Worm (Caenorhabditis elegans) whole organism, L3 larva: ENCODE results near the gene C16C8.18.

Experiments
- R02D3.7 ChIP-seq: fragments of 150-350 bp; optimal IDR thresholded peaks from 2 replicates; lab custom pipeline; 2014; ENCODE audit warnings: missing biosample characterization, missing genetic modification characterization
- ZK546.5 ChIP-seq: sonication (generic microtip); optimal IDR thresholded peaks from 2 replicates; lab custom pipeline; 2017; ENCODE audit warnings: missing biosample characterization, missing genetic modification characterization
- aly-2 ChIP-seq: fragments of 150-350 bp; optimal IDR thresholded peaks from 2 replicates; lab custom pipeline; 2014; ENCODE audit warnings: missing biosample characterization, missing genetic modification characterization
- ceh-28 ChIP-seq: fragments of 150-350 bp; optimal IDR thresholded peaks from 2 replicates; lab custom pipeline; 2014; ENCODE audit warnings: missing biosample characterization, missing genetic modification reagents, missing genetic modification characterization
- ceh-82 ChIP-seq: fragments of 150-350 bp; optimal IDR thresholded peaks from 2 replicates; lab custom pipeline; 2014; ENCODE audit warnings: missing biosample characterization, missing genetic modification characterization
- ceh-9 ChIP-seq: sonication (generic microtip); optimal IDR thresholded peaks from 2 replicates; lab custom pipeline; 2018; ENCODE audit warnings: missing biosample characterization, missing genetic modification characterization
- daf-12 ChIP-seq: fragments of 150-350 bp; optimal IDR thresholded peaks from 2 replicates; lab custom pipeline; 2014; ENCODE audit warnings: missing biosample characterization, missing genetic modification reagents, missing genetic modification characterization
- egl-5 ChIP-seq: fragments of 150-350 bp; optimal IDR thresholded peaks from 2 replicates; lab custom pipeline; 2017; ENCODE audit warnings: missing biosample characterization, missing genetic modification reagents, missing genetic modification characterization, inconsistent platforms
- elt-1 ChIP-seq: fragments of 150-350 bp; optimal IDR thresholded peaks from 2 replicates; lab custom pipeline; 2014; ENCODE audit warnings: missing biosample characterization, missing genetic modification characterization
- elt-2 ChIP-seq: sonication (generic microtip); optimal IDR thresholded peaks from 2 replicates; lab custom pipeline; 2016; ENCODE audit warnings: missing genetic modification reagents, mild to moderate bottlenecking, missing genetic modification characterization, missing compliant biosample characterization
- elt-3 ChIP-seq, 3 experiments: fragments of 150-350 bp in 1 of 3; sonication (generic microtip) in 2 of 3; optimal IDR thresholded peaks; 2 replicates in 2 of 3; 4 replicates in 1 of 3; lab custom pipeline; 2014 to 2017; ENCODE audit warnings: missing biosample characterization in 3 of 3, missing genetic modification characterization in 3 of 3
- fkh-10 ChIP-seq: sonication (generic microtip); optimal IDR thresholded peaks from 2 replicates; lab custom pipeline; 2017; ENCODE audit warnings: missing biosample characterization, missing genetic modification reagents, missing genetic modification characterization
- fkh-2 ChIP-seq: fragments of 150-350 bp; optimal IDR thresholded peaks from 2 replicates; lab custom pipeline; 2014; ENCODE audit warnings: missing biosample characterization, missing genetic modification reagents, missing genetic modification characterization
- jun-1 ChIP-seq: fragments of 150-350 bp; optimal IDR thresholded peaks from 2 replicates; lab custom pipeline; 2014; ENCODE audit warnings: missing biosample characterization, missing genetic modification reagents, missing genetic modification characterization
- lin-15B ChIP-seq: fragments of 150-350 bp; optimal IDR thresholded peaks from 2 replicates; lab custom pipeline; 2014; ENCODE audit warnings: missing biosample characterization, missing genetic modification characterization
- mdl-1 ChIP-seq: fragments of 150-350 bp; optimal IDR thresholded peaks from 2 replicates; lab custom pipeline; 2014; ENCODE audit warnings: missing biosample characterization, missing genetic modification characterization
- mml-1 ChIP-seq: fragments of 150-350 bp; sonication (generic microtip); optimal IDR thresholded peaks from 3 replicates; lab custom pipeline; 2014; ENCODE audit warnings: missing biosample characterization, missing genetic modification characterization
- nfya-1 ChIP-seq: sonication (generic microtip); optimal IDR thresholded peaks from 2 replicates; lab custom pipeline; 2017; ENCODE audit warnings: missing genetic modification characterization, mild to moderate bottlenecking, missing compliant biosample characterization, antibody characterized with exemption, moderate library complexity; ENCODE audit not compliant: insufficient read depth
- nhr-11 ChIP-seq: fragments of 150-350 bp; optimal IDR thresholded peaks from 2 replicates; lab custom pipeline; 2014; ENCODE audit warnings: missing biosample characterization, missing genetic modification characterization
- nhr-12 ChIP-seq: fragments of 150-350 bp; optimal IDR thresholded peaks from 2 replicates; lab custom pipeline; 2014; ENCODE audit warnings: missing biosample characterization, missing genetic modification characterization
- nhr-237 ChIP-seq: fragments of 150-350 bp; optimal IDR thresholded peaks from 2 replicates; lab custom pipeline; 2014; ENCODE audit warnings: missing biosample characterization, missing genetic modification characterization
- nhr-25 ChIP-seq: sonication (generic microtip); optimal IDR thresholded peaks from 2 replicates; lab custom pipeline; 2017; ENCODE audit warnings: missing biosample characterization, missing genetic modification characterization
- nhr-28 ChIP-seq: fragments of 150-350 bp; optimal IDR thresholded peaks from 2 replicates; lab custom pipeline; 2014; ENCODE audit warnings: missing biosample characterization, missing genetic modification characterization
- nhr-43 ChIP-seq: sonication (generic microtip); optimal IDR thresholded peaks from 2 replicates; lab custom pipeline; 2016; ENCODE audit warnings: mild to moderate bottlenecking, missing genetic modification characterization, missing compliant biosample characterization; ENCODE audit not compliant: poor library complexity, severe bottlenecking
- nhr-67 ChIP-seq: fragments of 150-350 bp; optimal IDR thresholded peaks from 2 replicates; lab custom pipeline; 2014; ENCODE audit warnings: missing biosample characterization, missing genetic modification characterization
- nhr-76 ChIP-seq: fragments of 150-350 bp; sonication (generic microtip); optimal IDR thresholded peaks from 5 replicates; lab custom pipeline; 2014; ENCODE audit warnings: missing biosample characterization, missing genetic modification characterization
- nhr-77 ChIP-seq: fragments of 150-350 bp; optimal IDR thresholded peaks from 2 replicates; lab custom pipeline; 2014; ENCODE audit warnings: missing biosample characterization, missing genetic modification characterization
- pha-4 ChIP-seq: fragments of 150-350 bp; optimal IDR thresholded peaks from 2 replicates; lab custom pipeline; 2014; ENCODE audit warnings: missing biosample characterization, missing genetic modification reagents, missing genetic modification characterization
- pqm-1 ChIP-seq: fragments of 150-350 bp; optimal IDR thresholded peaks from 2 replicates; lab custom pipeline; 2017; ENCODE audit warnings: missing biosample characterization, missing genetic modification characterization, inconsistent platforms
- sea-2 ChIP-seq: fragments of 150-350 bp; sonication (generic microtip); optimal IDR thresholded peaks from 4 replicates; lab custom pipeline; 2014; ENCODE audit warnings: missing biosample characterization, missing genetic modification reagents, missing genetic modification characterization
- skn-1 ChIP-seq: fragments of 150-350 bp; optimal IDR thresholded peaks from 2 replicates; lab custom pipeline; 2014; ENCODE audit warnings: missing biosample characterization, missing genetic modification characterization
- snpc-4 ChIP-seq: fragments of 150-350 bp; optimal IDR thresholded peaks from 2 replicates; lab custom pipeline; 2014; ENCODE audit warnings: missing biosample characterization, missing genetic modification characterization
- tbx-2 ChIP-seq: sonication (generic microtip); optimal IDR thresholded peaks from 2 replicates; lab custom pipeline; 2016; ENCODE audit warnings: mild to moderate bottlenecking, missing genetic modification characterization, missing compliant biosample characterization
- unc-39 ChIP-seq: sonication (generic microtip); optimal IDR thresholded peaks from 4 replicates; lab custom pipeline; 2017; ENCODE audit warnings: missing biosample characterization, missing genetic modification characterization
- unc-62 ChIP-seq: fragments of 150-350 bp; sonication (generic microtip); optimal IDR thresholded peaks from 4 replicates; lab custom pipeline; 2014; ENCODE audit warnings: missing biosample characterization, missing genetic modification reagents, missing genetic modification characterization
- zag-1 ChIP-seq: fragments of 150-350 bp; optimal IDR thresholded peaks from 2 replicates; lab custom pipeline; 2014; ENCODE audit warnings: missing biosample characterization, missing genetic modification characterization
- ztf-11 ChIP-seq: fragments of 150-350 bp; optimal IDR thresholded peaks from 2 replicates; lab custom pipeline; 2014; ENCODE audit warnings: missing biosample characterization, missing genetic modification characterization
- ztf-4 ChIP-seq: fragments of 150-350 bp; optimal IDR thresholded peaks from 2 replicates; lab custom pipeline; 2014; ENCODE audit warnings: missing biosample characterization, missing genetic modification characterization

Gene C16C8.18

DNA sequence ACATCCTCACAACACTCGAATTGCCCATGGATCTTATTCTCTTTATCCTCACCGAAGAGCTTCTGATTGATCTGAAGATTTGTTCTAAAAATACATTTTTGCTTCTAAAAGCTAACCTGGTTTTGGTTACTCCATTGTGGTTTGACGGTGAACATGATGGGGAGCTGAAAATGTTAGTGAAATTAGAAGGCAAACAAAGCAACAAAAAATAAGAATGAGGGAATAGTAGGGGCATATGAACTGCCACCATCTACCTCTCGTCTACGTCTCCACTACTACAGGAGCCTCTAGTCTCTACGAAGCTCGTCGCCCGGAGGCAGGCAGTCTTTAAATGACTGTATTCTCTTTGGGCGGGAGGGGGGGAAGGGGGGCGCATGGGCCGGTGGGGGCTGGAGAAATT lies 43.8 kb upstream of the C16C8.18 start, which contains the start of gene T06D4.2:
TSS of gene T06D4.2 (minus strand) at position 170 of the 400 bp plus-strand sequence.
- TF ChIP-seq nhr-67 (tag; lab: Kevin White, UChicago): no peak
- TF ChIP-seq nhr-12 (tag; lab: Kevin White, UChicago): no peak
- no peak for TF ChIP-seq jun-1
- TF ChIP-seq R02D3.7 (tag; lab: Kevin White, UChicago): no peak
- no peak for TF ChIP-seq nhr-25 (tag; lab: Kevin White, UChicago)
- TF ChIP-seq lin-15B: no peak
- TF ChIP-seq sea-2: no peak
- no peak for TF ChIP-seq fkh-10 (GFP tag; lab: Kevin White, UChicago)
- TF ChIP-seq elt-3 (tag; optimal IDR thresholded peaks at IDR 0.05; lab: Kevin White, UChicago): no peak
- no peak for TF ChIP-seq nhr-28 (tag; lab: Kevin White, UChicago)
- no peak for TF ChIP-seq mml-1 (tag; lab: Kevin White, UChicago)
- no peak for TF ChIP-seq zag-1 (tag; lab: Kevin White, UChicago)
- TF ChIP-seq ceh-82 (tag; lab: Kevin White, UChicago): no peak
- no peak for TF ChIP-seq unc-62
- TF ChIP-seq aly-2 (tag; lab: Kevin White, UChicago): no peak
- no peak for TF ChIP-seq tbx-2 (tag; lab: Kevin White, UChicago)

DNA sequence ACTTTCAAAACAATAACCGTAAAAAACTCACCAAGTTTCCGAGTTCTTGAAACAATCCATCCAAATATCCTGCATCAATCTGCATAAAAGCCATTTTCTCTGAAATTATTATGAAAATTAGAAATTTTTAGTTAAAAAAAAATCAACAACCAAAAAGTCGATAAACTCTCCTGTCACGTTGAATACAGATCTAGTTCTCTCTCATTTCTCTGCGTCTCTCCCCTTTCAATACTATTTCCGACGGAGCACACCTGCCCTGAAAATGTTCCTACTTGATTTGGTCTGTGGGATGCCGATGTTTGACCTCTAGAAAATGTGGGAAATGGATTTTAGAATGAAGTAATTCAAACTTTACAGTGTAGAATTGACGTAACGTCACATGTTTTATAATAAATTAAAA lies 42.0 kb upstream of the C16C8.18 start, which contains the start of gene T06D4.6:
TSS of gene T06D4.6 (minus strand) at position 101 of the 400 bp plus-strand sequence.
- no peak for TF ChIP-seq unc-62
- TF ChIP-seq egl-5 (tag; lab: Kevin White, UChicago): no peak
- TF ChIP-seq elt-1 (tag; lab: Kevin White, UChicago): no peak
- no peak for TF ChIP-seq ztf-11 (tag; lab: Kevin White, UChicago)
- TF ChIP-seq fkh-2 (tag; lab: Kevin White, UChicago): no peak
- TF ChIP-seq nhr-12 (tag; lab: Kevin White, UChicago): no peak
- no peak for TF ChIP-seq tbx-2 (tag; lab: Kevin White, UChicago)
- no peak for TF ChIP-seq mml-1 (tag; lab: Kevin White, UChicago)
- no peak for TF ChIP-seq nhr-76 (tag; lab: Kevin White, UChicago)
- TF ChIP-seq nhr-237 (tag; lab: Kevin White, UChicago): no peak
- no peak for TF ChIP-seq mdl-1 (tag; lab: Kevin White, UChicago)
- TF ChIP-seq fkh-10 (GFP tag; lab: Kevin White, UChicago): no peak

DNA sequence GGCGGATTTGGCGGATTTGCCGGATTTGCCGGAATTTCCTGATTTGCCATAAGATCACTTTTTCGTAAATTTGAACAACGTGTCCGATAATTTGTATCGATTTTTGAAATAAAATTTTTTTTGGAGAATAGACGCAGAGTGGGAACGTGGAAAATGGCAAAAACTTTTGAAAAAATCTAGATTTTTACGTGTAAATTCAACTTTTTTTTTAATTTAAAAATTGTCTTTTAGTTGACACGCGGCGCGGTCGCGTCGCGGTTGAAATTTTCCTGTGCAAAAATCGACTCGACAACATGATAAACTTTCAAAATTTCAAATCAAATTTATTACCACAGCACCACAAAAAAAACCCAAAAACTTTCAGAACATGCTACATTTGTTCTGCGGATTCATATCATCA lies 34.0 kb upstream of the C16C8.18 start, which contains the start of gene nep-20:
TSS of gene nep-20 (minus strand) at position 101 of the 400 bp plus-strand sequence.
- TF ChIP-seq unc-39 (tag; lab: Kevin White, UChicago): no peak
- TF ChIP-seq ceh-9 (tag; lab: Kevin White, UChicago): no peak
- no peak for TF ChIP-seq nhr-12 (tag; lab: Kevin White, UChicago)
- TF ChIP-seq lin-15B: no peak
- no peak for TF ChIP-seq snpc-4
- no peak for TF ChIP-seq ztf-4 (tag; lab: Kevin White, UChicago)
- TF ChIP-seq elt-2 (tag; lab: Kevin White, UChicago): no peak
- TF ChIP-seq nhr-67 (tag; lab: Kevin White, UChicago): no peak
- TF ChIP-seq nhr-25 (tag; lab: Kevin White, UChicago): no peak
- no peak for TF ChIP-seq nhr-43
- TF ChIP-seq R02D3.7 (tag; lab: Kevin White, UChicago): no peak
- TF ChIP-seq egl-5 (tag; lab: Kevin White, UChicago): no peak
- TF ChIP-seq ztf-11 (tag; lab: Kevin White, UChicago): no peak
- TF ChIP-seq nhr-76 (tag; lab: Kevin White, UChicago): no peak
- TF ChIP-seq fkh-2 (tag; lab: Kevin White, UChicago): no peak
- no peak for TF ChIP-seq skn-1
- TF ChIP-seq jun-1: no peak
- TF ChIP-seq zag-1 (tag; lab: Kevin White, UChicago): no peak

DNA sequence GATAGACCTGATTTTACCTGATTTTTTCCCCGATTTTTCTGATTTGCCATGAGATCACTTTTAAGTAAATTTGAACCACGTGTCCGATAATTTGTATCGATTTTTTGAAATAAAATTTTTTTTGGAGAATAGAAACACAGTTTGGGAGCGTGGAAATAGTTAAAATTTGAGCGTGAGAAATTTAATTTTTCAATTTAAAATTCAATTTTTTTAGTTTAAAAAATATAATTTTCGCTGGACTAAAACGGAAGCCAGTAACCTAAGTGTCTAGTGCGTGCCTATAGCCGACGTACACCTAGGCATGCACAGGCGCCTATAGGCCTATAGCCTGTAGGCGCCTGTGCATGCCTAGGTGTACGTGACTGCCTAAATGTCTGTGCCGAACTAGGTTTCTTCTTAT lies 30.3 kb upstream of the C16C8.18 start, which contains the start of gene nep-9:
TSS of gene nep-9 (minus strand) at position 101 of the 400 bp plus-strand sequence.
- TF ChIP-seq nhr-12 (tag; lab: Kevin White, UChicago) (no peak), sea-2 (no peak), nhr-76 (tag; lab: Kevin White, UChicago) (no peak), unc-39 (tag; lab: Kevin White, UChicago) (no peak), aly-2 (tag; lab: Kevin White, UChicago) (no peak), lin-15B (no peak), nhr-11 (no peak), ZK546.5 (tag; lab: Kevin White, UChicago) (no peak), pqm-1 (tag; lab: Kevin White, UChicago) (no peak), mdl-1 (tag; lab: Kevin White, UChicago) (no peak), daf-12 (tag; lab: Kevin White, UChicago) (no peak), pha-4 (no peak), ceh-28 (no peak), nfya-1 (tag; lab: Kevin White, UChicago) (no peak), nhr-77 (tag; lab: Kevin White, UChicago) (no peak), fkh-10 (GFP tag; lab: Kevin White, UChicago) (no peak)
